Fruit fly (Drosophila melanogaster) whole organism, prepupa: ENCODE measurements around the gene CG33767.

Experiments used
- Blimp-1 ChIP-seq: fragments of 200-800 bp; sonication (Bioruptor generic); optimal IDR thresholded peaks from 3 replicates; lab custom pipeline; 2017; ENCODE audit warnings: missing biosample characterization, missing genetic modification characterization, mild to moderate bottlenecking, moderate library complexity, missing genetic modification reagents
- CG10631 ChIP-seq: fragments of 200-800 bp; sonication (Bioruptor generic); optimal IDR thresholded peaks from 2 replicates; lab custom pipeline; 2016; ENCODE audit warnings: missing biosample characterization, missing genetic modification characterization
- CG10669 ChIP-seq: fragments of 200-800 bp; sonication (Bioruptor generic); optimal IDR thresholded peaks from 3 replicates; lab custom pipeline; 2018; ENCODE audit warnings: missing biosample characterization, mild to moderate bottlenecking, missing genetic modification characterization, moderate library complexity
- CG11294 ChIP-seq: fragments of 200-800 bp; sonication (Bioruptor generic); IDR thresholded peaks from 2 replicates; pipeline ENCODE4 v1.3.6; 2022; ENCODE audit warnings: missing biosample characterization, missing genetic modification characterization
- CG11762 ChIP-seq: fragments of 200-800 bp; sonication (Bioruptor generic); optimal IDR thresholded peaks from 3 replicates; lab custom pipeline; 2016; ENCODE audit warnings: missing biosample characterization, missing genetic modification characterization; ENCODE audit not compliant: insufficient read depth
- CG11902 ChIP-seq: fragments of 200-800 bp; sonication (Bioruptor generic); optimal IDR thresholded peaks from 3 replicates; lab custom pipeline; 2016; ENCODE audit warnings: missing biosample characterization, missing genetic modification characterization
- CG15336 ChIP-seq: fragments of 200-800 bp; sonication (Bioruptor generic); IDR thresholded peaks from 2 replicates; pipeline ENCODE4 v1.3.6; 2022; ENCODE audit warnings: missing biosample characterization, missing genetic modification characterization
- CG1621 ChIP-seq: fragments of 200-800 bp; sonication (Bioruptor generic); optimal IDR thresholded peaks from 3 replicates; lab custom pipeline; 2018; ENCODE audit warnings: missing biosample characterization, mild to moderate bottlenecking, missing genetic modification characterization
- CG16779 ChIP-seq: fragments of 200-800 bp; sonication (Bioruptor generic); optimal IDR thresholded peaks from 3 replicates; lab custom pipeline; 2017; ENCODE audit warnings: missing biosample characterization, mild to moderate bottlenecking, missing genetic modification characterization
- CG3032 ChIP-seq: fragments of 200-800 bp; optimal IDR thresholded peaks from 2 replicates; lab custom pipeline; 2019; ENCODE audit warnings: missing biosample characterization, mild to moderate bottlenecking, missing genetic modification characterization, moderate library complexity
- CG31627 ChIP-seq: fragments of 200-800 bp; sonication (Bioruptor generic); optimal IDR thresholded peaks from 3 replicates; lab custom pipeline; 2016; ENCODE audit warnings: missing biosample characterization, missing genetic modification characterization
- CG32006 ChIP-seq: fragments of 200-800 bp; sonication (Bioruptor generic); optimal IDR thresholded peaks from 3 replicates; lab custom pipeline; 2017; ENCODE audit warnings: missing biosample characterization, mild to moderate bottlenecking, missing genetic modification characterization
- CG3919 ChIP-seq: fragments of 200-800 bp; sonication (Bioruptor generic); optimal IDR thresholded peaks from 3 replicates; lab custom pipeline; 2016; ENCODE audit warnings: missing biosample characterization, missing genetic modification characterization
- CG4318 ChIP-seq: fragments of 200-800 bp; sonication (Bioruptor generic); optimal IDR thresholded peaks from 3 replicates; lab custom pipeline; 2017; ENCODE audit warnings: missing biosample characterization, mild to moderate bottlenecking, missing genetic modification characterization
- CG6792 ChIP-seq: fragments of 200-800 bp; sonication (Bioruptor generic); optimal IDR thresholded peaks from 3 replicates; lab custom pipeline; 2016; ENCODE audit warnings: missing biosample characterization, missing genetic modification characterization
- CG6808 ChIP-seq: fragments of 200-800 bp; sonication (Bioruptor generic); optimal IDR thresholded peaks from 3 replicates; lab custom pipeline; 2017; ENCODE audit warnings: missing biosample characterization, missing genetic modification characterization, mild to moderate bottlenecking, moderate library complexity, missing genetic modification reagents
- CG6854 ChIP-seq: fragments of 200-800 bp; sonication (Bioruptor generic); optimal IDR thresholded peaks from 2 replicates; lab custom pipeline; 2017; ENCODE audit warnings: missing biosample characterization, mild to moderate bottlenecking, missing genetic modification characterization
- CG7368 ChIP-seq: fragments of 200-800 bp; sonication (Bioruptor generic); optimal IDR thresholded peaks from 3 replicates; lab custom pipeline; 2016; ENCODE audit warnings: missing biosample characterization, missing genetic modification characterization
- CG8119 ChIP-seq: fragments of 200-800 bp; sonication (Bioruptor generic); IDR thresholded peaks from 3 replicates; pipeline ENCODE4 v1.3.6; 2022; ENCODE audit warnings: missing biosample characterization, missing genetic modification characterization
- CG8632 ChIP-seq: fragments of 200-800 bp; sonication (Bioruptor generic); optimal IDR thresholded peaks from 3 replicates; lab custom pipeline; 2016; ENCODE audit warnings: missing biosample characterization, missing genetic modification characterization
- CG9139 ChIP-seq: fragments of 200-800 bp; sonication (Bioruptor generic); optimal IDR thresholded peaks from 3 replicates; lab custom pipeline; 2017; ENCODE audit warnings: missing biosample characterization, mild to moderate bottlenecking, missing genetic modification characterization
- Eip75B ChIP-seq: fragments of 200-800 bp; sonication (Bioruptor generic); optimal IDR thresholded peaks from 3 replicates; lab custom pipeline; 2016; ENCODE audit warnings: missing biosample characterization, missing genetic modification characterization
- Eip93F ChIP-seq: fragments of 200-800 bp; sonication (Bioruptor generic); optimal IDR thresholded peaks from 2 replicates; lab custom pipeline; 2016; ENCODE audit warnings: missing biosample characterization, mild to moderate bottlenecking, missing genetic modification characterization
- Ets21C ChIP-seq: fragments of 200-800 bp; sonication (Bioruptor generic); optimal IDR thresholded peaks from 3 replicates; lab custom pipeline; 2016; ENCODE audit warnings: missing biosample characterization, missing genetic modification characterization
- Ets96B ChIP-seq: fragments of 200-800 bp; optimal IDR thresholded peaks from 2 replicates; lab custom pipeline; 2019; ENCODE audit warnings: missing biosample characterization, mild to moderate bottlenecking, missing genetic modification characterization, moderate library complexity
- Gug ChIP-seq: fragments of 200-800 bp; sonication (Bioruptor generic); IDR thresholded peaks from 2 replicates; pipeline ENCODE4 v1.3.6; 2022; ENCODE audit warnings: missing biosample characterization, missing genetic modification characterization
- Hr39 ChIP-seq: fragments of 200-800 bp; sonication (Bioruptor generic); optimal IDR thresholded peaks from 2 replicates; lab custom pipeline; 2016; ENCODE audit warnings: missing biosample characterization, missing genetic modification characterization
- Hr4 ChIP-seq: fragments of 200-800 bp; sonication (Bioruptor generic); optimal IDR thresholded peaks from 3 replicates; lab custom pipeline; 2016; ENCODE audit warnings: missing biosample characterization, missing genetic modification characterization
- Lpt ChIP-seq: fragments of 200-800 bp; sonication (Bioruptor generic); optimal IDR thresholded peaks from 3 replicates; lab custom pipeline; 2016; ENCODE audit warnings: missing biosample characterization, missing genetic modification characterization
- Met ChIP-seq: fragments of 200-800 bp; sonication (Bioruptor generic); optimal IDR thresholded peaks from 3 replicates; lab custom pipeline; 2016; ENCODE audit warnings: missing biosample characterization, missing genetic modification characterization
- Smox ChIP-seq: fragments of 200-800 bp; sonication (Bioruptor generic); optimal IDR thresholded peaks from 3 replicates; lab custom pipeline; 2016; ENCODE audit warnings: missing biosample characterization, missing genetic modification characterization
- Sox14 ChIP-seq: fragments of 200-800 bp; sonication (Bioruptor generic); optimal IDR thresholded peaks from 3 replicates; lab custom pipeline; 2016; ENCODE audit warnings: missing biosample characterization, missing genetic modification characterization
- Sox15 ChIP-seq: fragments of 200-800 bp; sonication (Bioruptor generic); optimal IDR thresholded peaks from 3 replicates; lab custom pipeline; 2016; ENCODE audit warnings: missing biosample characterization, missing genetic modification characterization
- acj6 ChIP-seq: fragments of 200-800 bp; sonication (Bioruptor generic); optimal IDR thresholded peaks from 3 replicates; lab custom pipeline; 2016; ENCODE audit warnings: missing biosample characterization, missing genetic modification characterization
- dsx ChIP-seq: fragments of 200-800 bp; optimal IDR thresholded peaks from 3 replicates; lab custom pipeline; 2019; ENCODE audit warnings: missing biosample characterization, mild to moderate bottlenecking, missing genetic modification characterization, moderate library complexity; ENCODE audit not compliant: poor library complexity, severe bottlenecking
- eg ChIP-seq: fragments of 200-800 bp; sonication (Bioruptor generic); IDR thresholded peaks from 3 replicates; pipeline ENCODE4 v1.3.6; 2022; ENCODE audit warnings: missing biosample characterization, missing genetic modification characterization
- esn ChIP-seq: fragments of 200-800 bp; sonication (Bioruptor generic); optimal IDR thresholded peaks from 2 replicates; lab custom pipeline; 2016; ENCODE audit warnings: missing biosample characterization, mild to moderate bottlenecking, missing genetic modification characterization, moderate library complexity
- fd59A ChIP-seq: fragments of 200-800 bp; sonication (Bioruptor generic); optimal IDR thresholded peaks from 2 replicates; lab custom pipeline; 2017; ENCODE audit warnings: missing biosample characterization, mild to moderate bottlenecking, missing genetic modification characterization, missing genetic modification reagents
- fkh ChIP-seq: fragments of 200-800 bp; sonication (Bioruptor generic); optimal IDR thresholded peaks from 3 replicates; lab custom pipeline; 2017; ENCODE audit warnings: missing biosample characterization, mild to moderate bottlenecking, missing genetic modification characterization, moderate library complexity
- net ChIP-seq: fragments of 200-800 bp; sonication (Bioruptor generic); optimal IDR thresholded peaks from 3 replicates; lab custom pipeline; 2016; ENCODE audit warnings: missing biosample characterization, missing genetic modification characterization
- pdm3 ChIP-seq: fragments of 200-800 bp; sonication (Bioruptor generic); optimal IDR thresholded peaks from 3 replicates; lab custom pipeline; 2016; ENCODE audit warnings: missing biosample characterization, missing genetic modification characterization
- spab ChIP-seq: fragments of 200-800 bp; sonication (Bioruptor generic); optimal IDR thresholded peaks from 2 replicates; lab custom pipeline; 2017; ENCODE audit warnings: missing biosample characterization, mild to moderate bottlenecking, missing genetic modification characterization, missing genetic modification reagents
- svp ChIP-seq: fragments of 200-800 bp; sonication (Bioruptor generic); peaks from one replicate; lab custom pipeline; 2016; ENCODE audit warnings: missing biosample characterization, missing genetic modification characterization
- topi ChIP-seq: fragments of 200-800 bp; sonication (Bioruptor generic); optimal IDR thresholded peaks from 3 replicates; lab custom pipeline; 2016; ENCODE audit warnings: missing biosample characterization, missing genetic modification characterization
- vri ChIP-seq: fragments of 200-800 bp; sonication (Bioruptor generic); optimal IDR thresholded peaks from 3 replicates; lab custom pipeline; 2016; ENCODE audit warnings: missing biosample characterization, mild to moderate bottlenecking, missing genetic modification characterization

The CG33767 gene

DNA sequence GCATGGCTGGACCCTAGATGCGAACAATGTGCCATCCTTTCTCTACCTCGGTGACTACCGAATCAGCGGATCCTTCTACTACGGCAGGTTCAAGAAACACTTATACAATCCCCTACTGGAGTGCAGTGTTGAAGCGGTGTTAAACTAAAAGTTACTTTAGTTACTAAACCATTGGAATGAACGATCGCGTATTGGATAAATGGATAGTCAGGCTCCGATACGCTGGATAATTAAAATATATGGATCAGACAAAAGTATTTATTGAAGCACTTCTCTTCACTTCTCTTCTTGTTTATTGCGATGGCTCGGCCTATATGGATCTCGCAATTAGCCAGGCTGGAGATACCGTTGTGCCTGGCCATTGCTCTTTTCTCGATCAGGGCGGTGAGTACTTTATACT, 2.3 kb downstream of the CG33767 start, which contains the start of gene CG33770:
Gene CG33770, plus strand, starts transcription at position 301 of the 400 bp plus-strand sequence.
- no peak for TF ChIP-seq Sox15 (GFP tag; lab: Kevin White, UChicago)
- TF ChIP-seq eg (GFP tag; lab: Robert Waterston, UW) = no peak
- peak; percentile 19 for TF ChIP-seq svp (GFP tag; lab: Kevin White, UChicago)
- no peak for TF ChIP-seq net (GFP tag; lab: Kevin White, UChicago)

DNA sequence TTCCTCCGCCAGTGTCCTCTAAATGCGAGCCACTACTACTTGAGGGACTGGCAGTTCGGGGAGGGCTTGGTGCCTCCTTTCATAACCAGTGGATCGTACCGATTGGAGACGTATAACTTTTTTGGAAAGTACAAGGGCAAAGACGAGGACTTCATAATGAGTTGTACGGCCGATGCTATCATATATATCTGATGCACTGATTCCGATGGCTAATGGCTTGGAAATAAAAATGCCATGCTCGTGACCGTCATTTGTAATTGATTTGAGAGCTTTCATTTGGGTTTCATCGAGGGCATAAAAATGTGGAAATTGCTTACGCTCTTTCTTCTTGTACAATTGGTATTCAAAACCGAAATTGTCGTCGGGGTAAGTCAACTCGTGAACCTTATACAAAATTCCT, 3.0 kb downstream of the CG33767 start, which contains the start of gene CG33771:
Gene CG33771, plus strand, starts transcription at position 301 of the 400 bp plus-strand sequence.
- TF ChIP-seq Ets96B (no peak), Smox (GFP tag; lab: Kevin White, UChicago) (no peak), spab (GFP tag; lab: Kevin White, UChicago) (no peak), CG4318 (no peak), dsx (GFP tag; lab: Kevin White, UChicago) (no peak), esn (no peak), svp (GFP tag; lab: Kevin White, UChicago) (no peak), CG10631 (GFP tag; lab: Kevin White, UChicago) (no peak), CG10669 (GFP tag; lab: Kevin White, UChicago) (no peak), CG32006 (GFP tag; lab: Kevin White, UChicago) (no peak), CG11762 (no peak), Lpt (GFP tag; lab: Kevin White, UChicago) (no peak), CG9139 (GFP tag; lab: Kevin White, UChicago) (no peak), CG6854 (GFP tag; lab: Kevin White, UChicago) (no peak), CG7368 (GFP tag; lab: Kevin White, UChicago) (no peak), pdm3 (GFP tag; lab: Kevin White, UChicago) (no peak), CG8632 (GFP tag; lab: Kevin White, UChicago) (no peak)

DNA sequence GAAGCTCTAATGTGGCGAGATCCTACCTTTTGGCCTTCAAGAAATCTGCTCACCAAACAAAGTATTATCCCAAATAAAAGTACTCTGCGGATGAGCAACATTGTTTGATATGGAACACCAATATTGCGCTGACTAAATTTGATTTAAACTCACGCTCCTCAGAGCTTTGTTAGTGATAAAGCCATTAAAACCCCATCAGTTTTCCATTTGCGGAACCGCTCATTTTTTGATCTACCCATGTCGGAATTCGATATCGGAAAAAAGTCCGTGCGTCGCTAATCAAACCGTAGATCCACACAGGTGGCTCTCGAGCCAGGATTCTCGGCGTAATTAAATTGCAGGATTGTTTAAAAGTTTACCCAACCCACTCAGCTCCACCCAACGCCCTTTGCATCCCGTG, 6.3 kb downstream of the CG33767 start, which contains the start of gene CG33772:
Gene CG33772, minus strand, starts transcription at position 101 of the 400 bp plus-strand sequence.
- TF ChIP-seq Sox15 (GFP tag; lab: Kevin White, UChicago) = no peak
- no peak for TF ChIP-seq fkh (GFP tag; lab: Kevin White, UChicago)
- no peak for TF ChIP-seq CG15336
- TF ChIP-seq vri = no peak
- no peak for TF ChIP-seq CG6808 (GFP tag; lab: Kevin White, UChicago)
- TF ChIP-seq Blimp-1 = no peak
- no peak for TF ChIP-seq CG31627 (GFP tag; lab: Kevin White, UChicago)
- TF ChIP-seq Gug (GFP tag; lab: Robert Waterston, UW) = no peak
- TF ChIP-seq Lpt (GFP tag; lab: Kevin White, UChicago) = no peak
- TF ChIP-seq CG11902 (GFP tag; lab: Kevin White, UChicago) = no peak
- TF ChIP-seq CG10631 (GFP tag; lab: Kevin White, UChicago) = no peak
- TF ChIP-seq CG8632 (GFP tag; lab: Kevin White, UChicago) = no peak
- no peak for TF ChIP-seq Met (GFP tag; lab: Kevin White, UChicago)
- no peak for TF ChIP-seq Eip75B (GFP tag; lab: Kevin White, UChicago)

DNA sequence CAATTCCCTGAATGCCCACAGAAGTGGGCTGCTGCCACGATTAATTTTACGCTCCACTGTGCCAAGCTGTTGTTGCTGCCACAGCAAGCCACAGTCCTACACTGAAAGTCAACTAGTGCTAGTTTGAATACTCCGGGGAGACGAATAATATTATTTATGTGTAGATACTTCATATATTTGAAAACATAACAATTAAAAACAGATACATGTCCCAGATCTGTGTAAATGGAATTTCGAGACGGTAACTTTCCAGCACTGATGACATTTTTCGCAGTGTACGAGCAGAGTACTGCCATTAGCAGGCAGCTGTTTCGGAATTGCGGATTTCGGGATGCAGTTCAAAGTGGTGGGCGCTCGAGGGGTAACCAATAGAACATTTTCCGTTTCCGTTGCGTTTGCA, 19.0 kb downstream of the CG33767 start:
- peak; percentile 13 for TF ChIP-seq Sox14
- TF ChIP-seq Hr4 = peak; percentile 13
- TF ChIP-seq vri = no peak
- TF ChIP-seq svp (GFP tag; lab: Kevin White, UChicago) = no peak
- TF ChIP-seq CG31627 (GFP tag; lab: Kevin White, UChicago) = peak; percentile 46
- TF ChIP-seq CG1621 (tag; lab: Kevin White, UChicago) = no peak
- peak; percentile 21 for TF ChIP-seq CG10631 (GFP tag; lab: Kevin White, UChicago)
- TF ChIP-seq CG16779 = no peak
- TF ChIP-seq net (GFP tag; lab: Kevin White, UChicago) = no peak
- no peak for TF ChIP-seq fd59A (GFP tag; lab: Kevin White, UChicago)
- TF ChIP-seq CG4318 = no peak
- peak; percentile 36 for TF ChIP-seq topi (GFP tag; lab: Kevin White, UChicago)
- peak; percentile 8 for TF ChIP-seq acj6 (GFP tag; lab: Kevin White, UChicago)
- TF ChIP-seq CG11902 (GFP tag; lab: Kevin White, UChicago) = no peak
- TF ChIP-seq Eip93F (GFP tag; lab: Kevin White, UChicago) = no peak
- TF ChIP-seq Hr39 (GFP tag; lab: Kevin White, UChicago) = peak; percentile 44
- TF ChIP-seq CG32006 (GFP tag; lab: Kevin White, UChicago) = peak; percentile 15
- no peak for TF ChIP-seq CG11294 (GFP tag; lab: Robert Waterston, UW)
- peak; percentile 18 for TF ChIP-seq CG3919 (GFP tag; lab: Kevin White, UChicago)
- no peak for TF ChIP-seq spab (GFP tag; lab: Kevin White, UChicago)
- peak; percentile 47 for TF ChIP-seq Met (GFP tag; lab: Kevin White, UChicago)
- TF ChIP-seq Ets21C (GFP tag; lab: Kevin White, UChicago) = no peak
- TF ChIP-seq CG3032 = no peak
- TF ChIP-seq CG6792 (GFP tag; lab: Kevin White, UChicago) = peak; percentile 10
- no peak for TF ChIP-seq CG7368 (GFP tag; lab: Kevin White, UChicago)
- TF ChIP-seq CG8119 (GFP tag; lab: Robert Waterston, UW) = no peak
